Worm (Caenorhabditis elegans) whole organism, early embryonic: ENCODE data around the gene Y62H9A.10.

Source experiments
- B0310.2 ChIP-seq: sonication (generic microtip); optimal IDR thresholded peaks from 2 replicates; lab custom pipeline; 2016; ENCODE audit warnings: mild to moderate bottlenecking, missing genetic modification characterization, missing compliant biosample characterization
- F13C5.2 ChIP-seq: sonication (generic microtip); optimal IDR thresholded peaks from 2 replicates; lab custom pipeline; 2017; ENCODE audit warnings: mild to moderate bottlenecking, missing genetic modification characterization, inconsistent platforms, missing compliant biosample characterization
- aly-1 ChIP-seq: sonication (generic microtip); optimal IDR thresholded peaks from 2 replicates; lab custom pipeline; 2016; ENCODE audit warnings: missing genetic modification characterization, missing compliant biosample characterization
- ama-1 ChIP-seq: fragments of 150-350 bp; optimal IDR thresholded peaks from 2 replicates; lab custom pipeline; 2014
- ceh-13 ChIP-seq: fragments of 200-800 bp; sonication (Bioruptor generic); optimal IDR thresholded peaks from 2 replicates; lab custom pipeline; 2018; ENCODE audit warnings: mild to moderate bottlenecking, missing genetic modification characterization, missing compliant biosample characterization
- ceh-36 ChIP-seq: sonication (generic microtip); optimal IDR thresholded peaks from 2 replicates; lab custom pipeline; 2016; ENCODE audit warnings: missing genetic modification characterization, inconsistent platforms, missing compliant biosample characterization
- ets-7 ChIP-seq: sonication (generic microtip); optimal IDR thresholded peaks from 2 replicates; lab custom pipeline; 2016; ENCODE audit warnings: missing genotype, missing genetic modification characterization, missing compliant biosample characterization
- flt-1 ChIP-seq: fragments of 200-800 bp; sonication (Bioruptor generic); IDR thresholded peaks from 2 replicates; pipeline ENCODE4 v1.3.6; 2022; ENCODE audit warnings: missing genetic modification characterization, missing compliant biosample characterization
- hmbx-1 ChIP-seq: sonication (generic microtip); optimal IDR thresholded peaks from 2 replicates; lab custom pipeline; 2016; ENCODE audit warnings: mild to moderate bottlenecking, missing genetic modification characterization, missing compliant biosample characterization
- hmg-4 ChIP-seq: fragments of 200-800 bp; sonication (Bioruptor generic); optimal IDR thresholded peaks from 2 replicates; lab custom pipeline; 2018; ENCODE audit warnings: mild to moderate bottlenecking, missing genetic modification characterization, missing compliant biosample characterization
- hnd-1 ChIP-seq: sonication (generic microtip); optimal IDR thresholded peaks from 2 replicates; lab custom pipeline; 2016; ENCODE audit warnings: missing genetic modification characterization, missing compliant biosample characterization
- pes-1 ChIP-seq: fragments of 200-800 bp; sonication (Bioruptor generic); IDR thresholded peaks from 2 replicates; pipeline ENCODE4 v1.3.6; 2022; ENCODE audit warnings: missing genetic modification reagents, missing genetic modification characterization, missing compliant biosample characterization
- scrt-1 ChIP-seq: fragments of 200-800 bp; sonication (Bioruptor generic); IDR thresholded peaks from 2 replicates; pipeline ENCODE4 v1.3.6; 2022; ENCODE audit warnings: missing genetic modification characterization, missing compliant biosample characterization
- sea-1 ChIP-seq: fragments of 200-800 bp; sonication (Bioruptor generic); conservative IDR thresholded peaks from 2 replicates; pipeline ENCODE4 v1.3.6; 2022; ENCODE audit warnings: missing genetic modification characterization, missing compliant biosample characterization
- tbx-11 ChIP-seq: fragments of 200-800 bp; sonication (Bioruptor generic); IDR thresholded peaks from 2 replicates; pipeline ENCODE4 v1.3.6; 2022; ENCODE audit warnings: missing genetic modification characterization, missing compliant biosample characterization
- tbx-37 ChIP-seq: fragments of 200-800 bp; sonication (Bioruptor generic); conservative IDR thresholded peaks from 2 replicates; pipeline ENCODE4 v1.3.6; 2022; ENCODE audit warnings: missing genetic modification reagents, missing genetic modification characterization, missing compliant biosample characterization
- tra-4 ChIP-seq: sonication (generic microtip); optimal IDR thresholded peaks from 2 replicates; lab custom pipeline; 2017; ENCODE audit warnings: missing genetic modification characterization, missing compliant biosample characterization

The Y62H9A.10 gene

ce11 chrX:11916705-11917104 lies 14.1 kb upstream of the Y62H9A.10 start, which contains the start of gene Y62H9A.13:
Y62H9A.13 (plus strand) TSS chrX:11917005.
- TF ChIP-seq ets-7 (tag; lab: Kevin White, UChicago) (no peak), tbx-37 (GFP tag; lab: Robert Waterston, UW) (no peak), hmbx-1 (tag; lab: Kevin White, UChicago) (no peak), B0310.2 (no peak), hnd-1 (no peak), ceh-13 (GFP tag; lab: Kevin White, UChicago) (no peak), F13C5.2 (tag; lab: Kevin White, UChicago) (no peak), ama-1 (lab: Kevin White, UChicago) (no peak), pes-1 (GFP tag; lab: Robert Waterston, UW) (no peak), sea-1 (GFP tag; lab: Robert Waterston, UW) (no peak), scrt-1 (GFP tag; lab: Robert Waterston, UW) (no peak), hmg-4 (GFP tag; lab: Kevin White, UChicago) (no peak), ceh-36 (tag; lab: Kevin White, UChicago) (no peak), tra-4 (tag; lab: Kevin White, UChicago) (no peak), flt-1 (GFP tag; lab: Robert Waterston, UW) (no peak), tbx-11 (no peak), aly-1 (no peak)

- TF ChIP-seq tbx-37 (GFP tag; lab: Robert Waterston, UW) (no peak), hnd-1 (no peak), hmg-4 (GFP tag; lab: Kevin White, UChicago) (no peak), aly-1 (no peak), tra-4 (tag; lab: Kevin White, UChicago) (no peak), ceh-13 (GFP tag; lab: Kevin White, UChicago) (no peak), ceh-36 (tag; lab: Kevin White, UChicago) (no peak), B0310.2 (no peak), ets-7 (tag; lab: Kevin White, UChicago) (no peak), sea-1 (GFP tag; lab: Robert Waterston, UW) (no peak), tbx-11 (no peak), F13C5.2 (tag; lab: Kevin White, UChicago) (no peak), ama-1 (lab: Kevin White, UChicago) (no peak), scrt-1 (GFP tag; lab: Robert Waterston, UW) (no peak), hmbx-1 (tag; lab: Kevin White, UChicago) (no peak)
Observed at ce11 chrX:11913824-11914223, 11.3 kb upstream of the Y62H9A.10 start, which contains the start of gene Y62H9A.12. Y62H9A.12 (plus strand) TSS chrX:11914124.

- TF ChIP-seq hnd-1 (no peak), ets-7 (tag; lab: Kevin White, UChicago) (no peak), ama-1 (lab: Kevin White, UChicago) (no peak), ceh-36 (tag; lab: Kevin White, UChicago) (no peak), scrt-1 (GFP tag; lab: Robert Waterston, UW) (no peak), F13C5.2 (tag; lab: Kevin White, UChicago) (no peak), flt-1 (GFP tag; lab: Robert Waterston, UW) (no peak), hmg-4 (GFP tag; lab: Kevin White, UChicago) (no peak), aly-1 (no peak), B0310.2 (no peak), tbx-37 (GFP tag; lab: Robert Waterston, UW) (no peak), tbx-11 (no peak), sea-1 (GFP tag; lab: Robert Waterston, UW) (no peak), tra-4 (tag; lab: Kevin White, UChicago) (no peak), pes-1 (GFP tag; lab: Robert Waterston, UW) (no peak)
Observed at ce11 chrX:11910046-11910445, 7.5 kb upstream of the Y62H9A.10 start, which contains the start of gene Y62H9A.15. Y62H9A.15 (minus strand) TSS chrX:11910145.

- no peak for TF ChIP-seq hnd-1
- no peak for TF ChIP-seq flt-1 (GFP tag; lab: Robert Waterston, UW)
- no peak for TF ChIP-seq pes-1 (GFP tag; lab: Robert Waterston, UW)
- no peak for TF ChIP-seq hmbx-1 (tag; lab: Kevin White, UChicago)
- TF ChIP-seq sea-1 (GFP tag; lab: Robert Waterston, UW) = no peak
- TF ChIP-seq aly-1 = no peak
- TF ChIP-seq ceh-36 (tag; lab: Kevin White, UChicago) = no peak
- no peak for TF ChIP-seq scrt-1 (GFP tag; lab: Robert Waterston, UW)
- no peak for TF ChIP-seq ceh-13 (GFP tag; lab: Kevin White, UChicago)
- TF ChIP-seq tbx-11 = no peak
- TF ChIP-seq hmg-4 (GFP tag; lab: Kevin White, UChicago) = no peak
- TF ChIP-seq ets-7 (tag; lab: Kevin White, UChicago) = no peak
- no peak for TF ChIP-seq F13C5.2 (tag; lab: Kevin White, UChicago)
- TF ChIP-seq tra-4 (tag; lab: Kevin White, UChicago) = no peak
- TF ChIP-seq tbx-37 (GFP tag; lab: Robert Waterston, UW) = no peak
- no peak for TF ChIP-seq ama-1 (lab: Kevin White, UChicago)
- TF ChIP-seq B0310.2 = no peak
Observed at ce11 chrX:11909168-11909567, 6.6 kb upstream of the Y62H9A.10 start.

ce11 chrX:11908226-11908625 lies 5.7 kb upstream of the Y62H9A.10 start:
- TF ChIP-seq tra-4 (tag; lab: Kevin White, UChicago) = no peak
- TF ChIP-seq tbx-11 = no peak
- TF ChIP-seq scrt-1 (GFP tag; lab: Robert Waterston, UW) = no peak
- no peak for TF ChIP-seq hmg-4 (GFP tag; lab: Kevin White, UChicago)
- TF ChIP-seq ama-1 (lab: Kevin White, UChicago) = no peak
- TF ChIP-seq flt-1 (GFP tag; lab: Robert Waterston, UW) = no peak
- no peak for TF ChIP-seq ceh-13 (GFP tag; lab: Kevin White, UChicago)
- TF ChIP-seq hmbx-1 (tag; lab: Kevin White, UChicago) = no peak
- TF ChIP-seq F13C5.2 (tag; lab: Kevin White, UChicago) = no peak

- TF ChIP-seq B0310.2 (no peak), hnd-1 (no peak), tra-4 (tag; lab: Kevin White, UChicago) (no peak), ceh-13 (GFP tag; lab: Kevin White, UChicago) (no peak), flt-1 (GFP tag; lab: Robert Waterston, UW) (no peak)
Observed at ce11 chrX:11907263-11907662, 4.7 kb upstream of the Y62H9A.10 start, which contains the start of gene Y62H9A.11. Y62H9A.11 (minus strand) TSS chrX:11907363.

- no peak for TF ChIP-seq F13C5.2 (tag; lab: Kevin White, UChicago)
- TF ChIP-seq ets-7 (tag; lab: Kevin White, UChicago) = no peak
- TF ChIP-seq tra-4 (tag; lab: Kevin White, UChicago) = no peak
- no peak for TF ChIP-seq flt-1 (GFP tag; lab: Robert Waterston, UW)
- TF ChIP-seq hmbx-1 (tag; lab: Kevin White, UChicago) = no peak
- no peak for TF ChIP-seq hnd-1
- no peak for TF ChIP-seq tbx-11
- TF ChIP-seq pes-1 (GFP tag; lab: Robert Waterston, UW) = no peak
- TF ChIP-seq scrt-1 (GFP tag; lab: Robert Waterston, UW) = no peak
Observed at ce11 chrX:11906626-11907025, 4.1 kb upstream of the Y62H9A.10 start.
